Worm (Caenorhabditis elegans): ENCODE data around the gene dpy-1.

Gene dpy-1

DNA sequence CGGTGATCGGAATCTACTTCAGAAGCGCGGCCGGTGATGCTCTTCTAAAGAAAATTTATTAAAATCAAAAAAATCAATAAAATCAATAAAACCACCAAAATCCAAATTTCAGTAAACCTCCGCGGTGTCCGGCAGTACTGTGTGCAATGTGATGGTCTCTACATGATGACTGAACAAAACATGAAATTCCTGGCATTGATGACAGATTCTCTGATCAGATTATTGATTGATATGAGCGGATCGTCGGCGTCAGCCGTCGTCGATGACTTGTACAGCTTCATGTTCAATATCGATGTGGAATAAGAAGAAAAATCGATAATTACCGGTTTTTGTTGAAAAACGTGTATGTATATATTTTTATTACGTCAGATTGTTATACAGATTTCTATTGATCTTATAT, 38.9 kb downstream of the dpy-1 start:
- TF ChIP-seq lin-40 (tag; optimal IDR thresholded peaks at IDR 0.05) (no peak), atf-7 (tag; optimal IDR thresholded peaks at IDR 0.05) (no peak), T26A5.8 (tag; optimal IDR thresholded peaks at IDR 0.05) (no peak), egrh-3 (GFP tag; IDR thresholded peaks at IDR 0.05) (no peak)

DNA sequence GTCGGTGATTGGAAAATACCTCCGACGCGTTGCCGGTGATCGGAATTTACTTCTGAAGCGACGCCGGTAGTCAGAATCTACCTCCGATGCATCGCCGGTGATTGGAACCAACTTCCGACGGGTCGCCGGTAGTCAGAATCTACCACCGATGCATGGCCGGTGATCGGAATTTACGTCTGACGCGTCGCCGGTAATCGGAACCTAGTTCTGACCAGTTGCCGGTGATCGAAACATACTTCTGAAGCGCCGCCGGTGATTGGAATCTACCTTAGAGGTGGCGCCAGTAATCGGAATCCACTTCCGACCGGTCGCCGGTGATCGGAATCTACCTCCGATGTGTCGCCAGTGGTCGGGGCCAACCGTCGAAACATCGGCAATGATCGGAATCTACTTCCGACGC, 39.5 kb downstream of the dpy-1 start:
- TF ChIP-seq zfh-2 (GFP tag; conservative IDR thresholded peaks at IDR 0.05) (peak; percentile 67), fkh-3 (tag; optimal IDR thresholded peaks at IDR 0.05) (no peak)

ce11 chrIII:2006937-2007336, 40.9 kb downstream of the dpy-1 start:
- TF ChIP-seq Y53F4B.3 (GFP tag; IDR thresholded peaks at IDR 0.05) (no peak), ets-4 (GFP tag; optimal IDR thresholded peaks at IDR 0.05) (no peak), egl-44 (GFP tag; IDR thresholded peaks at IDR 0.05) (no peak), ceh-27 (GFP tag; optimal IDR thresholded peaks at IDR 0.05) (no peak), rpc-1 (optimal IDR thresholded peaks at IDR 0.05) (no peak), rpc-1 (tag; optimal IDR thresholded peaks at IDR 0.05) (no peak), bed-2 (GFP tag; IDR thresholded peaks at IDR 0.05) (no peak), hrde-1 (tag; optimal IDR thresholded peaks at IDR 0.05; ENCODE audit: borderline replicate concordance) (no peak), cebp-2 (GFP tag; IDR thresholded peaks at IDR 0.05) (no peak)

ce11 chrIII:2005729-2006128, 42.1 kb downstream of the dpy-1 start, which contains the start of gene Y39A3B.1:
Gene Y39A3B.1, plus strand, starts transcription at chrIII:2006029.
- no peak for TF ChIP-seq fkh-3 (tag; optimal IDR thresholded peaks at IDR 0.05)
- no peak for TF ChIP-seq cebp-2 (GFP tag; IDR thresholded peaks at IDR 0.05)
- TF ChIP-seq ceh-91 (GFP tag; IDR thresholded peaks at IDR 0.05): 0 out of 2 replicates have a peak, but pooled peaks have one; percentile 15

- TF ChIP-seq unc-62 (GFP tag; optimal IDR thresholded peaks at IDR 0.05) (no peak), B0035.1 (tag; optimal IDR thresholded peaks at IDR 0.05) (no peak), ceh-40 (GFP tag; IDR thresholded peaks at IDR 0.05) (no peak), ceh-100 (GFP tag; IDR thresholded peaks at IDR 0.05) (no peak), lag-1 (GFP tag; IDR thresholded peaks at IDR 0.05) (no peak), lsy-27 (tag; optimal IDR thresholded peaks at IDR 0.05; ENCODE audit: borderline replicate concordance, insufficient read depth) (no peak), Y56A3A.18 (GFP tag; IDR thresholded peaks at IDR 0.05) (no peak), ceh-91 (GFP tag; IDR thresholded peaks at IDR 0.05) (no peak), cebp-2 (GFP tag; IDR thresholded peaks at IDR 0.05) (no peak)
Observed at ce11 chrIII:2001210-2001609, 46.6 kb downstream of the dpy-1 start.

- TF ChIP-seq nhr-80 (tag; optimal IDR thresholded peaks at IDR 0.05) (no peak), fkh-3 (tag; optimal IDR thresholded peaks at IDR 0.05) (no peak), efl-1 (GFP tag; optimal IDR thresholded peaks at IDR 0.05) (no peak), akir-1 (GFP tag; optimal IDR thresholded peaks at IDR 0.05) (no peak), lin-54 (GFP tag; optimal IDR thresholded peaks at IDR 0.05) (no peak), nhr-90 (tag; optimal IDR thresholded peaks at IDR 0.05) (no peak), lir-1 (GFP tag; conservative IDR thresholded peaks at IDR 0.05) (no peak), zfh-2 (GFP tag; conservative IDR thresholded peaks at IDR 0.05) (no peak)
Observed at ce11 chrIII:1997569-1997968, 50.2 kb downstream of the dpy-1 start, which contains the start of gene lgc-42. Gene lgc-42, plus strand, starts transcription at chrIII:1997869.

- no peak for TF ChIP-seq tbx-9 (tag; optimal IDR thresholded peaks at IDR 0.05; ENCODE audit: borderline replicate concordance)
- TF ChIP-seq egrh-3 (GFP tag; IDR thresholded peaks at IDR 0.05): peak; percentile 55; the same call in 1 of the 2 replicates
Observed at ce11 chrIII:1989940-1990339, 57.9 kb downstream of the dpy-1 start.
